Fruit fly (Drosophila melanogaster): Measurements from ENCODE around the gene CG9213.
A peak's percentile ranks its signal among the peaks of the same experiment; 100 is the strongest.

DNA sequence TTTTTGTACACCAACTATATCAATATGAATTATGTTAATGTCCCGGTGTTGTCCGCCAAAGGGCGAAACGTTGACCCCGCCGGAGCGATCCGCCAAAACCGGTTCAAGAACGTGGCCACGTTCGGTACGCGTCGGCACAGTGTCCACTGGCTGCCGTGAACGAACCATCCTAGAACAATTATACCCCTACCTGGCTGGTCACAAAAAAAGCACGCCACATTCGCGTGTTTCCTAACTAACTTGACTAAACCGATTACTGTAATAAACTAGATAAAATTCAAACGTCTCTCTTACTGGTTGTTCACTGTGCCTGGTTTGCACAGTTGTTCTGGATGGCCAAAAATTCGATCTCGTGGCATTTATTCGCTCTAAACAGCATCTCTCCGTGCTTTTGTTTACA lies 5.2 kb upstream of the CG9213 start:
- peak; percentile 98 for TF ChIP-seq Hnf4 (GFP tag; optimal IDR thresholded peaks at IDR 0.05)
- TF ChIP-seq brk (GFP tag; optimal IDR thresholded peaks at IDR 0.05): no peak
- TF ChIP-seq Hr78 (GFP tag; optimal IDR thresholded peaks at IDR 0.05): no peak
- peak; percentile 95 to 99 for TF ChIP-seq foxo (GFP tag; optimal IDR thresholded peaks at IDR 0.05)
- TF ChIP-seq sv (GFP tag; optimal IDR thresholded peaks at IDR 0.05): peak; percentile 93
- no peak for TF ChIP-seq CrebA (GFP tag; optimal IDR thresholded peaks at IDR 0.05; ENCODE audit: borderline replicate concordance)
- TF ChIP-seq OdsH (GFP tag; optimal IDR thresholded peaks at IDR 0.05): peak; percentile 96
- TF ChIP-seq Sp1 (GFP tag; optimal IDR thresholded peaks at IDR 0.05): peak; percentile 97

All from whole organism, wandering third instar larva.